Worm (Caenorhabditis elegans) whole organism, early embryonic: Measurements from ENCODE around the gene vap-1.

Experiments
- hmg-4 ChIP-seq: fragments of 200-800 bp; sonication (Bioruptor generic); optimal IDR thresholded peaks from 2 replicates; lab custom pipeline; 2018; ENCODE audit warnings: mild to moderate bottlenecking, missing genetic modification characterization, missing compliant biosample characterization
- pes-1 ChIP-seq: fragments of 200-800 bp; sonication (Bioruptor generic); IDR thresholded peaks from 2 replicates; pipeline ENCODE4 v1.3.6; 2022; ENCODE audit warnings: missing genetic modification reagents, missing genetic modification characterization, missing compliant biosample characterization
- tra-4 ChIP-seq: sonication (generic microtip); optimal IDR thresholded peaks from 2 replicates; lab custom pipeline; 2017; ENCODE audit warnings: missing genetic modification characterization, missing compliant biosample characterization

- TF ChIP-seq tra-4 (tag; lab: Kevin White, UChicago) = no peak
- TF ChIP-seq pes-1 (GFP tag; lab: Robert Waterston, UW) = no peak
- no peak for TF ChIP-seq hmg-4
Measured at ce11 chrX:17374534-17374933, 21.8 kb downstream of the vap-1 start, which contains the start of gene F10D7.3.
